Worm (Caenorhabditis elegans): ENCODE data around the gene srx-86.

- TF ChIP-seq T22C8.4 (GFP tag; IDR thresholded peaks at IDR 0.05): no peak
- no peak for TF ChIP-seq cog-1 (tag; optimal IDR thresholded peaks at IDR 0.05)
- TF ChIP-seq flt-1 (GFP tag; IDR thresholded peaks at IDR 0.05): no peak
- no peak for TF ChIP-seq med-1 (GFP tag; optimal IDR thresholded peaks at IDR 0.05; ENCODE audit: insufficient read depth)
- no peak for TF ChIP-seq tab-1 (GFP tag; IDR thresholded peaks at IDR 0.05)
- no peak for TF ChIP-seq ref-1 (GFP tag; conservative IDR thresholded peaks at IDR 0.05)
- no peak for TF ChIP-seq ztf-23 (GFP tag; IDR thresholded peaks at IDR 0.05)
- TF ChIP-seq klf-2 (GFP tag; conservative IDR thresholded peaks at IDR 0.05): no peak
- TF ChIP-seq ztf-29 (GFP tag; IDR thresholded peaks at IDR 0.05): no peak
Observed at ce11 chrV:11570169-11570651, 7.5 kb downstream of the srx-86 start, which contains the start of the genes nhr-101 and pms-2.

All from whole organism, midembryonic.